Worm (Caenorhabditis elegans) whole organism, L3 larva: ENCODE measurements around the gene hst-3.2.

Experiments
- ZK546.5 ChIP-seq: sonication (generic microtip); optimal IDR thresholded peaks from 2 replicates; lab custom pipeline; 2017; ENCODE audit warnings: missing biosample characterization, missing genetic modification characterization
- aly-2 ChIP-seq: fragments of 150-350 bp; optimal IDR thresholded peaks from 2 replicates; lab custom pipeline; 2014; ENCODE audit warnings: missing biosample characterization, missing genetic modification characterization
- ama-1 ChIP-seq: fragments of 150-350 bp; optimal IDR thresholded peaks from 2 replicates; lab custom pipeline; 2018
- ceh-16 ChIP-seq: sonication (generic microtip); optimal IDR thresholded peaks from 2 replicates; lab custom pipeline; 2017; ENCODE audit warnings: missing biosample characterization, missing genetic modification characterization
- ceh-28 ChIP-seq: fragments of 150-350 bp; optimal IDR thresholded peaks from 2 replicates; lab custom pipeline; 2014; ENCODE audit warnings: missing biosample characterization, missing genetic modification reagents, missing genetic modification characterization
- ceh-82 ChIP-seq: fragments of 150-350 bp; optimal IDR thresholded peaks from 2 replicates; lab custom pipeline; 2014; ENCODE audit warnings: missing biosample characterization, missing genetic modification characterization
- ceh-9 ChIP-seq: sonication (generic microtip); optimal IDR thresholded peaks from 2 replicates; lab custom pipeline; 2018; ENCODE audit warnings: missing biosample characterization, missing genetic modification characterization
- daf-12 ChIP-seq: fragments of 150-350 bp; optimal IDR thresholded peaks from 2 replicates; lab custom pipeline; 2014; ENCODE audit warnings: missing biosample characterization, missing genetic modification reagents, missing genetic modification characterization
- egl-27 ChIP-seq: sonication (generic microtip); optimal IDR thresholded peaks from 4 replicates; lab custom pipeline; 2017; ENCODE audit warnings: missing biosample characterization, missing genetic modification reagents, missing genetic modification characterization
- egl-5 ChIP-seq: fragments of 150-350 bp; optimal IDR thresholded peaks from 2 replicates; lab custom pipeline; 2017; ENCODE audit warnings: missing biosample characterization, missing genetic modification reagents, missing genetic modification characterization, inconsistent platforms
- elt-1 ChIP-seq: fragments of 150-350 bp; optimal IDR thresholded peaks from 2 replicates; lab custom pipeline; 2014; ENCODE audit warnings: missing biosample characterization, missing genetic modification characterization
- elt-3 ChIP-seq, 3 experiments: fragments of 150-350 bp in 1 of 3; sonication (generic microtip) in 2 of 3; optimal IDR thresholded peaks; 2 replicates in 2 of 3; 4 replicates in 1 of 3; lab custom pipeline; 2014 to 2017; ENCODE audit warnings: missing biosample characterization in 3 of 3, missing genetic modification characterization in 3 of 3
- eor-1 ChIP-seq, 2 experiments: fragments of 150-350 bp; optimal IDR thresholded peaks; 2 replicates each; lab custom pipeline; 2014 to 2018; ENCODE audit warnings: missing biosample characterization in 2 of 2, missing genetic modification characterization in 2 of 2
- fkh-10 ChIP-seq: sonication (generic microtip); optimal IDR thresholded peaks from 2 replicates; lab custom pipeline; 2017; ENCODE audit warnings: missing biosample characterization, missing genetic modification reagents, missing genetic modification characterization
- fos-1 ChIP-seq: fragments of 150-350 bp; optimal IDR thresholded peaks from 2 replicates; lab custom pipeline; 2014; ENCODE audit warnings: missing biosample characterization, missing genetic modification characterization
- hmg-11 ChIP-seq: sonication (generic microtip); optimal IDR thresholded peaks from 2 replicates; lab custom pipeline; 2016; ENCODE audit warnings: missing genetic modification characterization, missing compliant biosample characterization
- jun-1 ChIP-seq: fragments of 150-350 bp; optimal IDR thresholded peaks from 2 replicates; lab custom pipeline; 2014; ENCODE audit warnings: missing biosample characterization, missing genetic modification reagents, missing genetic modification characterization
- lin-15B ChIP-seq: fragments of 150-350 bp; optimal IDR thresholded peaks from 2 replicates; lab custom pipeline; 2014; ENCODE audit warnings: missing biosample characterization, missing genetic modification characterization
- lin-39 ChIP-seq: fragments of 150-350 bp; optimal IDR thresholded peaks from 2 replicates; lab custom pipeline; 2018; ENCODE audit warnings: missing biosample characterization, missing genetic modification reagents, missing genetic modification characterization
- lsy-12 ChIP-seq: sonication (generic microtip); optimal IDR thresholded peaks from 2 replicates; lab custom pipeline; 2016; ENCODE audit warnings: mild to moderate bottlenecking, missing genetic modification characterization, missing compliant biosample characterization
- mdl-1 ChIP-seq: fragments of 150-350 bp; optimal IDR thresholded peaks from 2 replicates; lab custom pipeline; 2014; ENCODE audit warnings: missing biosample characterization, missing genetic modification characterization
- mml-1 ChIP-seq: fragments of 150-350 bp; sonication (generic microtip); optimal IDR thresholded peaks from 3 replicates; lab custom pipeline; 2014; ENCODE audit warnings: missing biosample characterization, missing genetic modification characterization
- nhr-23 ChIP-seq: fragments of 150-350 bp; optimal IDR thresholded peaks from 2 replicates; lab custom pipeline; 2014; ENCODE audit warnings: missing biosample characterization, missing genetic modification reagents, missing genetic modification characterization
- nhr-237 ChIP-seq: fragments of 150-350 bp; optimal IDR thresholded peaks from 2 replicates; lab custom pipeline; 2014; ENCODE audit warnings: missing biosample characterization, missing genetic modification characterization
- nhr-25 ChIP-seq: sonication (generic microtip); optimal IDR thresholded peaks from 2 replicates; lab custom pipeline; 2017; ENCODE audit warnings: missing biosample characterization, missing genetic modification characterization
- nhr-28 ChIP-seq: fragments of 150-350 bp; optimal IDR thresholded peaks from 2 replicates; lab custom pipeline; 2014; ENCODE audit warnings: missing biosample characterization, missing genetic modification characterization
- nhr-43 ChIP-seq: sonication (generic microtip); optimal IDR thresholded peaks from 2 replicates; lab custom pipeline; 2016; ENCODE audit warnings: mild to moderate bottlenecking, missing genetic modification characterization, missing compliant biosample characterization; ENCODE audit not compliant: poor library complexity, severe bottlenecking
- nhr-67 ChIP-seq: fragments of 150-350 bp; optimal IDR thresholded peaks from 2 replicates; lab custom pipeline; 2014; ENCODE audit warnings: missing biosample characterization, missing genetic modification characterization
- nhr-77 ChIP-seq: fragments of 150-350 bp; optimal IDR thresholded peaks from 2 replicates; lab custom pipeline; 2014; ENCODE audit warnings: missing biosample characterization, missing genetic modification characterization
- pqm-1 ChIP-seq: fragments of 150-350 bp; optimal IDR thresholded peaks from 2 replicates; lab custom pipeline; 2017; ENCODE audit warnings: missing biosample characterization, missing genetic modification characterization, inconsistent platforms
- sea-2 ChIP-seq: fragments of 150-350 bp; sonication (generic microtip); optimal IDR thresholded peaks from 4 replicates; lab custom pipeline; 2014; ENCODE audit warnings: missing biosample characterization, missing genetic modification reagents, missing genetic modification characterization
- skn-1 ChIP-seq: fragments of 150-350 bp; optimal IDR thresholded peaks from 2 replicates; lab custom pipeline; 2014; ENCODE audit warnings: missing biosample characterization, missing genetic modification characterization
- snpc-4 ChIP-seq: fragments of 150-350 bp; optimal IDR thresholded peaks from 2 replicates; lab custom pipeline; 2014; ENCODE audit warnings: missing biosample characterization, missing genetic modification characterization
- unc-62 ChIP-seq: fragments of 150-350 bp; sonication (generic microtip); optimal IDR thresholded peaks from 4 replicates; lab custom pipeline; 2014; ENCODE audit warnings: missing biosample characterization, missing genetic modification reagents, missing genetic modification characterization
- zag-1 ChIP-seq: fragments of 150-350 bp; optimal IDR thresholded peaks from 2 replicates; lab custom pipeline; 2014; ENCODE audit warnings: missing biosample characterization, missing genetic modification characterization

The hst-3.2 gene

ce11 chrX:2928089-2928488 is 4.3 kb upstream of the hst-3.2 start:
- TF ChIP-seq egl-5 (peak; percentile 56), fkh-10 (GFP tag; lab: Kevin White, UChicago) (no peak), ama-1 (no peak), pqm-1 (no peak), fos-1 (tag; lab: Kevin White, UChicago) (no peak), ZK546.5 (no peak), nhr-23 (tag; lab: Kevin White, UChicago) (no peak), nhr-25 (tag; lab: Kevin White, UChicago) (no peak)

DNA sequence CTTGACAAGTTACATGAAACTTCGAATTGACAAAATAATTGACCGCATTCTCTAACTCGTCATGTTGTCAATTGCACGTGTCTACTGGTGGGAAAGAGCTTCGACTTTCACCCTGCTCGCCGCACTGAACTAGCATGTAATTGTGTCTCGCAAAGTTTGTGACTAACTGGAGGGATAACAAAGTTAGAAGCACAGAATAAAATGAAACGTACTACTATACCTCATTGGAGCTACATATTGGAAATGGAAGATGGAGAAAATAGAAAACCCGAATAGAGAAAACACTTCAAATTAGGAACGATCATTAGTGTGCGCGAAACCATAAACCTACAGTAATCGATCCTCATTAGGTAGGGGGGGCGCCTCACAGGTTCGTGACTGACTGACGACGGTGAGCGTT is 3.8 kb upstream of the hst-3.2 start:
- TF ChIP-seq mdl-1 (tag; lab: Kevin White, UChicago) = no peak
- no peak for TF ChIP-seq unc-62 (GFP tag; lab: Kevin White, UChicago)
- no peak for TF ChIP-seq nhr-28 (tag; lab: Kevin White, UChicago)
- TF ChIP-seq daf-12 (tag; lab: Kevin White, UChicago) = no peak
- no peak for TF ChIP-seq lin-39 (tag; lab: Kevin White, UChicago)
- no peak for TF ChIP-seq lsy-12 (tag; lab: Kevin White, UChicago)
- no peak for TF ChIP-seq nhr-23 (tag; lab: Kevin White, UChicago)
- no peak for TF ChIP-seq elt-3 (tag; optimal IDR thresholded peaks at IDR 0.05; lab: Kevin White, UChicago)
- no peak for TF ChIP-seq aly-2 (tag; lab: Kevin White, UChicago)
- TF ChIP-seq nhr-67 (tag; lab: Kevin White, UChicago) = no peak
- TF ChIP-seq nhr-237 (tag; lab: Kevin White, UChicago) = no peak
- no peak for TF ChIP-seq jun-1 (tag; lab: Kevin White, UChicago)
- no peak for TF ChIP-seq ceh-16
- no peak for TF ChIP-seq hmg-11 (tag; lab: Kevin White, UChicago)
- TF ChIP-seq, all 47 proteins: peak for 0

DNA sequence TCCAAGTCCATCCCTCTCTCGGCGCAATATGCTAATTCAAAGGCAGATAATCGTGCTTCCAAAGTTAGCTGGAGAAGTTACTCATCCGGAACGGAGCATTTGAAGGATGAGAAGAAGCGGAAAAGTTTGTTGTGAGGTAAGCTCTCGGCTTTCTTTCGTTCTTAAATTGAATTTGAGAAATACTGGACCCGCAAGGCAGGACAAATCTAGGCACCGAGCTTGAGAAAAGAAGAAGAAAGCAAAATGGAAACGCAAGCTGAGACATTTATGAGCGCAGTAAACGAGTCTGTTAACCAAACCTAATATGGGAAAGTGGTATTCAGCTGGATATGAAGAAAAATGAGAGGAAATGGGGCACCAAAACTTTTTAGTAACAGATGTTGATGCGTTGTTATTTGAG is 2.2 kb upstream of the hst-3.2 start:
- TF ChIP-seq hmg-11 (tag; lab: Kevin White, UChicago) = no peak
- TF ChIP-seq zag-1 (tag; lab: Kevin White, UChicago) = no peak
- TF ChIP-seq elt-3 (tag; optimal IDR thresholded peaks at IDR 0.05; lab: Kevin White, UChicago) = no peak
- TF ChIP-seq ceh-9 (tag; lab: Kevin White, UChicago) = no peak
- TF ChIP-seq nhr-77 (tag; lab: Kevin White, UChicago) = no peak
- no peak for TF ChIP-seq elt-1 (tag; lab: Kevin White, UChicago)
- TF ChIP-seq nhr-28 (tag; lab: Kevin White, UChicago) = no peak
- no peak for TF ChIP-seq jun-1 (tag; lab: Kevin White, UChicago)
- TF ChIP-seq snpc-4 (tag; lab: Kevin White, UChicago) = no peak
- TF ChIP-seq ceh-28 (tag; lab: Kevin White, UChicago) = no peak
- TF ChIP-seq unc-62 (GFP tag; lab: Kevin White, UChicago) = no peak
- TF ChIP-seq nhr-43 = no peak
- no peak for TF ChIP-seq ceh-82 (tag; lab: Kevin White, UChicago)
- TF ChIP-seq fos-1 (tag; lab: Kevin White, UChicago) = no peak
- no peak for TF ChIP-seq lin-15B (tag; lab: Kevin White, UChicago)

ce11 chrX:2924438-2924837 is 650 bp upstream of the hst-3.2 start:
- TF ChIP-seq lin-39 (tag; lab: Kevin White, UChicago) = no peak
- no peak for TF ChIP-seq elt-3 (tag; optimal IDR thresholded peaks at IDR 0.05; lab: Kevin White, UChicago)
- TF ChIP-seq nhr-28 (tag; lab: Kevin White, UChicago) = no peak
- TF ChIP-seq unc-62 (GFP tag; lab: Kevin White, UChicago) = no peak
- TF ChIP-seq hmg-11 (tag; lab: Kevin White, UChicago) = no peak
- no peak for TF ChIP-seq mdl-1 (tag; lab: Kevin White, UChicago)
- TF ChIP-seq fos-1 (tag; lab: Kevin White, UChicago) = no peak
- TF ChIP-seq skn-1 (tag; lab: Kevin White, UChicago) = no peak
- TF ChIP-seq sea-2 (GFP tag; lab: Kevin White, UChicago) = no peak
- no peak for TF ChIP-seq lin-15B (tag; lab: Kevin White, UChicago)
- no peak for TF ChIP-seq ceh-16
- TF ChIP-seq snpc-4 (tag; lab: Kevin White, UChicago) = no peak
- TF ChIP-seq egl-27 = no peak
- no peak for TF ChIP-seq ceh-28 (tag; lab: Kevin White, UChicago)
- no peak for TF ChIP-seq mml-1 (tag; lab: Kevin White, UChicago)
- TF ChIP-seq ceh-9 (tag; lab: Kevin White, UChicago) = no peak
- no peak for TF ChIP-seq aly-2 (tag; lab: Kevin White, UChicago)
- TF ChIP-seq nhr-67 (tag; lab: Kevin White, UChicago) = no peak
- no peak for TF ChIP-seq eor-1 (tag; optimal IDR thresholded peaks at IDR 0.05; lab: Kevin White, UChicago)
